Fruit fly (Drosophila melanogaster) whole organism, embryonic: ENCODE results near the gene CG42342.
A peak's percentile ranks its signal among the peaks of the same experiment; 100 is the strongest.

Experiments
- Bteb2 ChIP-seq: fragments of 200-800 bp; sonication (Bioruptor generic); optimal IDR thresholded peaks from 2 replicates; lab custom pipeline; 2016; ENCODE audit warnings: missing biosample characterization, missing genetic modification characterization
- CG10267 ChIP-seq: fragments of 200-800 bp; sonication (Bioruptor generic); optimal IDR thresholded peaks from 2 replicates; lab custom pipeline; 2018; ENCODE audit warnings: missing biosample characterization, mild to moderate bottlenecking, missing genetic modification characterization, moderate library complexity
- CG10274 ChIP-seq: fragments of 200-800 bp; sonication (Bioruptor generic); optimal IDR thresholded peaks from 3 replicates; lab custom pipeline; 2017; ENCODE audit warnings: missing biosample characterization, mild to moderate bottlenecking, missing genetic modification characterization
- CG10565 ChIP-seq: fragments of 200-800 bp; sonication (Bioruptor generic); optimal IDR thresholded peaks from 3 replicates; lab custom pipeline; 2016; ENCODE audit warnings: missing biosample characterization, mild to moderate bottlenecking, missing genetic modification characterization
- CG11504 ChIP-seq: fragments of 200-800 bp; sonication (Bioruptor generic); optimal IDR thresholded peaks from 3 replicates; lab custom pipeline; 2019; ENCODE audit warnings: missing biosample characterization, mild to moderate bottlenecking, missing genetic modification characterization, moderate library complexity
- CG12104 ChIP-seq: fragments of 200-800 bp; sonication (Bioruptor generic); optimal IDR thresholded peaks from 3 replicates; lab custom pipeline; 2016; ENCODE audit warnings: missing biosample characterization, missing genetic modification characterization
- CG12299 ChIP-seq: fragments of 200-800 bp; sonication (Bioruptor generic); optimal IDR thresholded peaks from 2 replicates; lab custom pipeline; 2018; ENCODE audit warnings: missing biosample characterization, mild to moderate bottlenecking, missing genetic modification characterization
- CG17568 ChIP-seq: fragments of 200-800 bp; sonication (Bioruptor generic); optimal IDR thresholded peaks from 2 replicates; lab custom pipeline; 2018; ENCODE audit warnings: missing biosample characterization, mild to moderate bottlenecking, missing genetic modification characterization, moderate library complexity
- CG17612 ChIP-seq: fragments of 200-800 bp; sonication (Bioruptor generic); IDR thresholded peaks from 2 replicates; pipeline ENCODE4 v1.3.6; 2022; ENCODE audit warnings: missing biosample characterization, missing genetic modification characterization
- CG17829 ChIP-seq: fragments of 200-800 bp; optimal IDR thresholded peaks from 2 replicates; lab custom pipeline; 2019; ENCODE audit warnings: missing biosample characterization, mild to moderate bottlenecking, missing genetic modification characterization, moderate library complexity
- CG31224 ChIP-seq: fragments of 200-800 bp; sonication (Bioruptor generic); IDR thresholded peaks from 2 replicates; pipeline ENCODE4 v1.3.6; 2022; ENCODE audit warnings: missing biosample characterization, missing genetic modification characterization
- CG33557 ChIP-seq: fragments of 200-800 bp; sonication (Bioruptor generic); optimal IDR thresholded peaks from 2 replicates; lab custom pipeline; 2019; ENCODE audit warnings: missing biosample characterization, mild to moderate bottlenecking, missing genetic modification characterization, moderate library complexity
- CG34376 ChIP-seq: fragments of 200-800 bp; sonication (Bioruptor generic); optimal IDR thresholded peaks from 2 replicates; lab custom pipeline; 2018; ENCODE audit warnings: missing biosample characterization, mild to moderate bottlenecking, missing genetic modification characterization
- CG43689 ChIP-seq: fragments of 200-800 bp; sonication (Bioruptor generic); IDR thresholded peaks from 2 replicates; pipeline ENCODE4 v1.3.6; 2022; ENCODE audit warnings: missing biosample characterization, missing genetic modification characterization
- CG5245 ChIP-seq: fragments of 200-800 bp; sonication (Bioruptor generic); optimal IDR thresholded peaks from 3 replicates; lab custom pipeline; 2016; ENCODE audit warnings: missing biosample characterization, missing genetic modification characterization
- CG6254 ChIP-seq: fragments of 200-800 bp; sonication (Bioruptor generic); optimal IDR thresholded peaks from 3 replicates; lab custom pipeline; 2017; ENCODE audit warnings: mild to moderate bottlenecking, missing biosample characterization, missing genetic modification reagents, missing genetic modification characterization
- CG6683 ChIP-seq: fragments of 200-800 bp; sonication (Bioruptor generic); optimal IDR thresholded peaks from 2 replicates; lab custom pipeline; 2017; ENCODE audit warnings: missing biosample characterization, mild to moderate bottlenecking, missing genetic modification characterization, missing genetic modification reagents
- CG6791 ChIP-seq: fragments of 200-800 bp; sonication (Bioruptor generic); IDR thresholded peaks from 3 replicates; pipeline ENCODE4 v1.3.6; 2022; ENCODE audit warnings: missing biosample characterization, missing genetic modification characterization; ENCODE audit not compliant: partially characterized antibody
- CG7786 ChIP-seq: fragments of 200-800 bp; sonication (Bioruptor generic); optimal IDR thresholded peaks from 2 replicates; lab custom pipeline; 2016; ENCODE audit warnings: missing biosample characterization, missing genetic modification characterization
- CG7839 ChIP-seq: fragments of 200-800 bp; sonication (Bioruptor generic); optimal IDR thresholded peaks from 3 replicates; lab custom pipeline; 2018; ENCODE audit warnings: missing biosample characterization, mild to moderate bottlenecking, missing genetic modification characterization, moderate library complexity
- CG8388 ChIP-seq: fragments of 200-800 bp; sonication (Bioruptor generic); optimal IDR thresholded peaks from 2 replicates; lab custom pipeline; 2019; ENCODE audit warnings: missing biosample characterization, mild to moderate bottlenecking, missing genetic modification characterization, moderate library complexity
- Camta ChIP-seq: fragments of 200-800 bp; sonication (Bioruptor generic); optimal IDR thresholded peaks from 2 replicates; lab custom pipeline; 2016; ENCODE audit warnings: missing biosample characterization, missing genetic modification characterization
- Dad ChIP-seq: fragments of 200-800 bp; sonication (Bioruptor generic); optimal IDR thresholded peaks from 3 replicates; lab custom pipeline; 2016; ENCODE audit warnings: missing biosample characterization, missing genetic modification characterization
- Deaf1 ChIP-seq: fragments of 200-800 bp; optimal IDR thresholded peaks from 3 replicates; lab custom pipeline; 2019; ENCODE audit warnings: missing biosample characterization, mild to moderate bottlenecking, missing genetic modification characterization, moderate library complexity
- Gug ChIP-seq: fragments of 200-800 bp; sonication (Bioruptor generic); IDR thresholded peaks from 4 replicates; pipeline ENCODE4 v1.3.6; 2022; ENCODE audit warnings: missing biosample characterization, missing genetic modification characterization
- HHEX ChIP-seq: fragments of 200-800 bp; sonication (Bioruptor generic); optimal IDR thresholded peaks from 3 replicates; lab custom pipeline; 2017; ENCODE audit warnings: missing biosample characterization, mild to moderate bottlenecking, missing genetic modification characterization, missing genetic modification reagents
- Hey ChIP-seq: fragments of 200-800 bp; sonication (Bioruptor generic); optimal IDR thresholded peaks from 3 replicates; lab custom pipeline; 2018; ENCODE audit warnings: missing biosample characterization, mild to moderate bottlenecking, missing genetic modification characterization
- Kr ChIP-seq: fragments of 200-800 bp; sonication (Bioruptor generic); optimal IDR thresholded peaks from 2 replicates; lab custom pipeline; 2017; ENCODE audit warnings: missing biosample characterization, mild to moderate bottlenecking, missing genetic modification characterization
- NFAT ChIP-seq: fragments of 200-800 bp; sonication (Bioruptor generic); IDR thresholded peaks from 2 replicates; pipeline ENCODE4 v1.3.6; 2022; ENCODE audit warnings: missing biosample characterization, missing genetic modification characterization
- Nf-YB ChIP-seq: fragments of 200-800 bp; sonication (Bioruptor generic); optimal IDR thresholded peaks from 3 replicates; lab custom pipeline; 2019; ENCODE audit warnings: missing biosample characterization, mild to moderate bottlenecking, missing genetic modification characterization, moderate library complexity
- Ptx1 ChIP-seq: fragments of 200-800 bp; sonication (Bioruptor generic); IDR thresholded peaks from 2 replicates; pipeline ENCODE4 v1.3.6; 2022; ENCODE audit warnings: missing biosample characterization, missing genetic modification characterization
- Sox100B ChIP-seq: fragments of 200-800 bp; sonication (Bioruptor generic); optimal IDR thresholded peaks from 3 replicates; lab custom pipeline; 2018; ENCODE audit warnings: missing biosample characterization, mild to moderate bottlenecking, missing genetic modification characterization
- Sox102F ChIP-seq: fragments of 200-800 bp; sonication (Bioruptor generic); optimal IDR thresholded peaks from 2 replicates; lab custom pipeline; 2018; ENCODE audit warnings: missing biosample characterization, mild to moderate bottlenecking, missing genetic modification characterization, moderate library complexity
- Usf ChIP-seq: fragments of 200-800 bp; sonication (Bioruptor generic); optimal IDR thresholded peaks from 2 replicates; lab custom pipeline; 2017; ENCODE audit warnings: missing genotype, missing biosample characterization, missing genetic modification characterization
- bigmax ChIP-seq: fragments of 200-800 bp; sonication (Bioruptor generic); optimal IDR thresholded peaks from 2 replicates; lab custom pipeline; 2018; ENCODE audit warnings: missing biosample characterization, mild to moderate bottlenecking, missing genetic modification characterization
- cas ChIP-seq: fragments of 200-800 bp; sonication (Bioruptor generic); IDR thresholded peaks from 2 replicates; pipeline ENCODE4 v1.3.6; 2022; ENCODE audit warnings: missing biosample characterization, missing genetic modification characterization
- dati ChIP-seq: fragments of 200-800 bp; sonication (Bioruptor generic); IDR thresholded peaks from 2 replicates; pipeline ENCODE4 v1.3.6; 2022; ENCODE audit warnings: missing biosample characterization, missing genetic modification characterization
- dm ChIP-seq: fragments of 200-800 bp; sonication (Bioruptor generic); optimal IDR thresholded peaks from 3 replicates; lab custom pipeline; 2016; ENCODE audit warnings: missing biosample characterization, missing genetic modification characterization
- dysf ChIP-seq: fragments of 200-800 bp; sonication (Bioruptor generic); IDR thresholded peaks from 3 replicates; pipeline ENCODE4 v1.3.6; 2022; ENCODE audit warnings: missing biosample characterization, missing genetic modification characterization
- fu2 ChIP-seq: fragments of 200-800 bp; sonication (Bioruptor generic); optimal IDR thresholded peaks from 2 replicates; lab custom pipeline; 2016; ENCODE audit warnings: missing biosample characterization, missing genetic modification characterization
- gce ChIP-seq: fragments of 200-800 bp; sonication (Bioruptor generic); IDR thresholded peaks from 3 replicates; pipeline ENCODE4 v1.3.6; 2022; ENCODE audit warnings: missing biosample characterization, missing genetic modification characterization
- grau ChIP-seq: fragments of 200-800 bp; optimal IDR thresholded peaks from 3 replicates; lab custom pipeline; 2019; ENCODE audit warnings: missing biosample characterization, mild to moderate bottlenecking, missing genetic modification characterization, moderate library complexity
- gt ChIP-seq: fragments of 200-800 bp; sonication (Bioruptor generic); IDR thresholded peaks from 2 replicates; pipeline ENCODE4 v1.3.6; 2022; ENCODE audit warnings: missing biosample characterization, missing genetic modification characterization
- ind ChIP-seq: fragments of 200-800 bp; sonication (Bioruptor generic); optimal IDR thresholded peaks from 3 replicates; lab custom pipeline; 2016; ENCODE audit warnings: missing biosample characterization, missing genetic modification characterization
- mam ChIP-seq: fragments of 200-800 bp; sonication (Bioruptor generic); optimal IDR thresholded peaks from 3 replicates; lab custom pipeline; 2016; ENCODE audit warnings: missing biosample characterization, missing genetic modification characterization
- otp ChIP-seq: fragments of 200-800 bp; sonication (Bioruptor generic); IDR thresholded peaks from 3 replicates; pipeline ENCODE4, ENCODE4 v1.3.6; 2022; ENCODE audit warnings: missing biosample characterization, missing genetic modification characterization
- pho ChIP-seq: fragments of 200-800 bp; sonication (Bioruptor generic); optimal IDR thresholded peaks from 2 replicates; lab custom pipeline; 2016; ENCODE audit warnings: missing biosample characterization, missing genetic modification characterization
- tio ChIP-seq: fragments of 200-800 bp; sonication (Bioruptor generic); optimal IDR thresholded peaks from 2 replicates; lab custom pipeline; 2017; ENCODE audit warnings: missing biosample characterization, missing genetic modification characterization, inconsistent platforms
- twi ChIP-seq: fragments of 200-800 bp; optimal IDR thresholded peaks from 2 replicates; lab custom pipeline; 2019; ENCODE audit warnings: missing biosample characterization, mild to moderate bottlenecking, missing genetic modification characterization, moderate library complexity
- wdn ChIP-seq: fragments of 200-800 bp; sonication (Bioruptor generic); IDR thresholded peaks from 2 replicates; pipeline ENCODE4 v1.3.6; 2022; ENCODE audit warnings: missing biosample characterization, missing genetic modification characterization
- zfh1 ChIP-seq: fragments of 200-800 bp; sonication (Bioruptor generic); IDR thresholded peaks from 3 replicates; pipeline ENCODE4 v1.3.6; 2022; ENCODE audit warnings: missing biosample characterization, missing genetic modification characterization

Gene CG42342

dm6 chr3R:16524593-16525111, 22.1 kb downstream of the CG42342 start (continued):
- 0 out of 3 replicates have a peak, but pooled peaks have one; percentile 65 for TF ChIP-seq gce (GFP tag; lab: Robert Waterston, UW)
- TF ChIP-seq otp (GFP tag; lab: Robert Waterston, UW): peak; percentile 63; the same call in 1 of the 3 replicates
- TF ChIP-seq CG12299 (tag; lab: Kevin White, UChicago): no peak
- no peak for TF ChIP-seq Dad (GFP tag; lab: Kevin White, UChicago)
- TF ChIP-seq CG8388: peak; percentile 41
- no peak for TF ChIP-seq Bteb2 (GFP tag; lab: Kevin White, UChicago)
- no peak for TF ChIP-seq Hey (tag; lab: Kevin White, UChicago)
- no peak for TF ChIP-seq CG34376
- TF ChIP-seq bigmax (GFP tag; lab: Kevin White, UChicago): no peak
- TF ChIP-seq HHEX (GFP tag; lab: Kevin White, UChicago): peak; percentile 59
- TF ChIP-seq grau (tag; lab: Kevin White, UChicago): peak; percentile 11
- TF ChIP-seq CG6683 (GFP tag; lab: Kevin White, UChicago): peak; percentile 18
- peak; percentile 16 for TF ChIP-seq Nf-YB (GFP tag; lab: Kevin White, UChicago)
- TF ChIP-seq Sox100B: peak; percentile 50
- no peak for TF ChIP-seq Deaf1
- no peak for TF ChIP-seq CG11504 (tag; lab: Kevin White, UChicago)
- TF ChIP-seq CG12104 (GFP tag; lab: Kevin White, UChicago): peak; percentile 63
- TF ChIP-seq CG6791 (GFP tag; lab: Robert Waterston, UW): no peak
- peak; percentile 29 for TF ChIP-seq CG17829 (tag; lab: Kevin White, UChicago)
- TF ChIP-seq CG6254 (GFP tag; lab: Kevin White, UChicago): peak; percentile 72
- TF ChIP-seq twi (tag; lab: Kevin White, UChicago): peak; percentile 6
- no peak for TF ChIP-seq pho (GFP tag; lab: Kevin White, UChicago)
- no peak for TF ChIP-seq dati (GFP tag; lab: Robert Waterston, UW)
- TF ChIP-seq CG17568 (GFP tag; lab: Kevin White, UChicago): peak; percentile 25
- TF ChIP-seq CG43689: no peak
- no peak for TF ChIP-seq wdn
- TF ChIP-seq Usf (GFP tag; lab: Kevin White, UChicago): no peak
- peak; percentile 56 for TF ChIP-seq Camta (GFP tag; lab: Kevin White, UChicago)
- no peak for TF ChIP-seq cas (GFP tag; lab: Robert Waterston, UW)
- TF ChIP-seq ind (GFP tag; lab: Kevin White, UChicago): no peak
- peak; percentile 57 for TF ChIP-seq CG10274 (GFP tag; lab: Kevin White, UChicago)
- peak; percentile 5 for TF ChIP-seq Sox102F (GFP tag; lab: Kevin White, UChicago)
- TF ChIP-seq fu2: no peak
- peak; percentile 25 for TF ChIP-seq dm
- TF ChIP-seq gt (GFP tag; lab: Robert Waterston, UW): no peak
- no peak for TF ChIP-seq CG17612
- no peak for TF ChIP-seq CG31224
- peak; percentile 79 for TF ChIP-seq Kr (GFP tag; lab: Kevin White, UChicago)
- TF ChIP-seq zfh1 (GFP tag; lab: Robert Waterston, UW): peak; percentile 61; the same call in 2 of the 3 replicates
- TF ChIP-seq CG33557 (GFP tag; lab: Kevin White, UChicago): peak; percentile 77
- TF ChIP-seq mam (GFP tag; lab: Kevin White, UChicago): no peak
- TF ChIP-seq CG10565 (GFP tag; lab: Kevin White, UChicago): no peak
- TF ChIP-seq CG7839 (tag; lab: Kevin White, UChicago): peak; percentile 5
- TF ChIP-seq Ptx1: no peak
- no peak; the same call in 3 of the 4 replicates for TF ChIP-seq Gug
- no peak for TF ChIP-seq CG10267
- TF ChIP-seq CG7786 (GFP tag; lab: Kevin White, UChicago): no peak
- peak; percentile 65 for TF ChIP-seq CG5245
- no peak for TF ChIP-seq tio
- no peak for TF ChIP-seq NFAT (GFP tag; lab: Robert Waterston, UW)
- no peak; the same call in 2 of the 3 replicates for TF ChIP-seq dysf (GFP tag; lab: Robert Waterston, UW)
